Fruit fly (Drosophila melanogaster) whole organism, adult: ENCODE data around the gene Mocs2B.

Source experiments
- CG11617 ChIP-seq: fragments of 200-800 bp; sonication (Bioruptor generic); optimal IDR thresholded peaks from 2 replicates; lab custom pipeline; 2017; ENCODE audit warnings: mild to moderate bottlenecking, missing biosample characterization, missing genetic modification reagents, missing genetic modification characterization
- CG12768 ChIP-seq: fragments of 200-800 bp; sonication (Bioruptor generic); optimal IDR thresholded peaks from 2 replicates; lab custom pipeline; 2017; ENCODE audit warnings: missing biosample characterization, missing genetic modification characterization, mild to moderate bottlenecking, moderate library complexity, missing genetic modification reagents
- CG14711 ChIP-seq: fragments of 200-800 bp; sonication (Bioruptor generic); optimal IDR thresholded peaks from 2 replicates; lab custom pipeline; 2018; ENCODE audit warnings: missing biosample characterization, mild to moderate bottlenecking, missing genetic modification characterization, moderate library complexity
- CG33017 ChIP-seq: fragments of 200-800 bp; sonication (Bioruptor generic); optimal IDR thresholded peaks from 2 replicates; lab custom pipeline; 2018; ENCODE audit warnings: missing biosample characterization, mild to moderate bottlenecking, missing genetic modification characterization, moderate library complexity
- CG5204 ChIP-seq: fragments of 200-800 bp; sonication (Bioruptor generic); optimal IDR thresholded peaks from 2 replicates; lab custom pipeline; 2016; ENCODE audit warnings: missing biosample characterization, missing genetic modification characterization
- Crg-1 ChIP-seq: fragments of 200-800 bp; sonication (Bioruptor generic); optimal IDR thresholded peaks from 2 replicates; lab custom pipeline; 2016; ENCODE audit warnings: missing biosample characterization, missing genetic modification characterization
- Hr96 ChIP-seq: fragments of 200-800 bp; sonication (Bioruptor generic); optimal IDR thresholded peaks from 2 replicates; lab custom pipeline; 2016; ENCODE audit warnings: missing biosample characterization, missing genetic modification characterization
- Mnt ChIP-seq: fragments of 200-800 bp; sonication (Bioruptor generic); optimal IDR thresholded peaks from 2 replicates; lab custom pipeline; 2016; ENCODE audit warnings: missing biosample characterization, mild to moderate bottlenecking, missing genetic modification characterization
- cic ChIP-seq: fragments of 200-800 bp; sonication (Bioruptor generic); optimal IDR thresholded peaks from 2 replicates; lab custom pipeline; 2017; ENCODE audit warnings: missing biosample characterization, mild to moderate bottlenecking, missing genetic modification characterization, moderate library complexity
- cnc ChIP-seq, 2 experiments: fragments of >200 bp; optimal IDR thresholded peaks; 2 replicates each; lab custom pipeline; 2017
- kay ChIP-seq: fragments of 200-800 bp; sonication (Bioruptor generic); peaks from one replicate; lab custom pipeline; 2016; ENCODE audit warnings: missing biosample characterization, missing genetic modification characterization, borderline replicate concordance
- ovo ChIP-seq: fragments of 200-800 bp; sonication (Bioruptor generic); optimal IDR thresholded peaks from 2 replicates; lab custom pipeline; 2016; ENCODE audit warnings: missing biosample characterization, missing genetic modification characterization
- pad ChIP-seq: fragments of 200-800 bp; sonication (Bioruptor generic); optimal IDR thresholded peaks from 3 replicates; lab custom pipeline; 2017; ENCODE audit warnings: missing biosample characterization, missing genetic modification characterization, mild to moderate bottlenecking, moderate library complexity, missing genetic modification reagents
- tj ChIP-seq: fragments of 200-800 bp; sonication (Bioruptor generic); optimal IDR thresholded peaks from 3 replicates; lab custom pipeline; 2017; ENCODE audit warnings: missing biosample characterization, mild to moderate bottlenecking, missing genetic modification characterization, moderate library complexity

DNA sequence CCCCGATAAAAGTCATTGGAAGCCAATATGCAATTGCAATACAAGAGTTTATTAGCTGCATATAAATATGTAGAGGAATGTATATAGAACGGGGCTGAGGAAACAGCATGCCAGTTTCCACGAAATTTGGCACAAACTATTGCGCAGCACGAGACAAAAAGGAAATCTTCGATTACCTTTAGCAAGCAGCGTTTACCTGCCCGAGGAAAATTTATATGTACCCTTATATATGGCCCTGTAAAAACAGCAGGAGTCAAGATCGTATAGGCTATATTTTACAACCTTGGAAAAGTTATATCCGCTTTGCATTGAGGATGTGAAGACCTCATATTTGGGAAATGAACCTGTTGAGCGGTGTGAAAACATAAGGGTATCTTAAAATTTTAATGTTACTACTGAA is 45.2 kb upstream of the Mocs2B start:
- TF ChIP-seq kay (GFP tag; lab: Kevin White, UChicago) = no peak
- no peak for TF ChIP-seq tj (GFP tag; lab: Kevin White, UChicago)
- TF ChIP-seq cnc (optimal IDR thresholded peaks at IDR 0.05; lab: Kevin White, UChicago) = no peak
- TF ChIP-seq Hr96 (GFP tag; lab: Kevin White, UChicago) = no peak
- TF ChIP-seq CG33017 = no peak
- no peak for TF ChIP-seq pad
- TF ChIP-seq CG14711 = no peak
- no peak for TF ChIP-seq CG12768 (GFP tag; lab: Kevin White, UChicago)
- TF ChIP-seq ovo (GFP tag; lab: Kevin White, UChicago) = no peak
- TF ChIP-seq Mnt (GFP tag; lab: Kevin White, UChicago) = no peak
- no peak for TF ChIP-seq Crg-1 (GFP tag; lab: Kevin White, UChicago)
- no peak for TF ChIP-seq cic (GFP tag; lab: Kevin White, UChicago)
- no peak for TF ChIP-seq CG11617 (GFP tag; lab: Kevin White, UChicago)
- no peak for TF ChIP-seq CG5204
